Worm (Caenorhabditis elegans) whole organism, late embryonic: ENCODE data around the gene rom-1.

Experiments
- C08G9.2 ChIP-seq: sonication (generic microtip); optimal IDR thresholded peaks from 2 replicates; lab custom pipeline; 2016; ENCODE audit warnings: mild to moderate bottlenecking, missing genetic modification characterization, moderate library complexity, missing compliant biosample characterization
- C38D4.7 ChIP-seq: fragments of 200-800 bp; sonication (Bioruptor generic); optimal IDR thresholded peaks from 2 replicates; lab custom pipeline; 2018; ENCODE audit warnings: mild to moderate bottlenecking, missing genetic modification characterization, moderate library complexity, missing compliant biosample characterization
- F13H6.1 ChIP-seq: sonication (generic microtip); optimal IDR thresholded peaks from 2 replicates; lab custom pipeline; 2016; ENCODE audit warnings: missing genetic modification characterization, missing compliant biosample characterization
- K02D7.2 ChIP-seq: sonication (generic microtip); optimal IDR thresholded peaks from 2 replicates; lab custom pipeline; 2017; ENCODE audit warnings: mild to moderate bottlenecking, missing genetic modification characterization, missing compliant biosample characterization
- K09A11.1 ChIP-seq: sonication (generic microtip); optimal IDR thresholded peaks from 2 replicates; lab custom pipeline; 2017; ENCODE audit warnings: antibody characterized with exemption, mild to moderate bottlenecking, missing genetic modification characterization, missing compliant biosample characterization; ENCODE audit not compliant: insufficient read depth
- T23F11.4 ChIP-seq: fragments of 200-800 bp; sonication (Bioruptor generic); optimal IDR thresholded peaks from 2 replicates; lab custom pipeline; 2018; ENCODE audit warnings: mild to moderate bottlenecking, missing genetic modification characterization, missing compliant biosample characterization
- ahr-1 ChIP-seq: sonication (generic microtip); optimal IDR thresholded peaks from 2 replicates; lab custom pipeline; 2016; ENCODE audit warnings: missing genetic modification characterization, missing compliant biosample characterization
- ama-1 ChIP-seq: fragments of 150-350 bp; optimal IDR thresholded peaks from 2 replicates; lab custom pipeline; 2014
- ceh-2 ChIP-seq: sonication (generic microtip); optimal IDR thresholded peaks from 2 replicates; lab custom pipeline; 2016; ENCODE audit warnings: missing genotype, missing genetic modification characterization, missing compliant biosample characterization
- ceh-22 ChIP-seq: sonication (generic microtip); optimal IDR thresholded peaks from 2 replicates; lab custom pipeline; 2017; ENCODE audit warnings: missing biosample characterization, missing genetic modification characterization
- ceh-24 ChIP-seq: sonication (generic microtip); optimal IDR thresholded peaks from 2 replicates; lab custom pipeline; 2016; ENCODE audit warnings: mild to moderate bottlenecking, missing genetic modification characterization, missing compliant biosample characterization
- ceh-31 ChIP-seq: sonication (generic microtip); optimal IDR thresholded peaks from 2 replicates; lab custom pipeline; 2016; ENCODE audit warnings: missing genetic modification characterization, missing compliant biosample characterization
- ceh-45 ChIP-seq: fragments of 200-800 bp; sonication (Bioruptor generic); IDR thresholded peaks from 2 replicates; pipeline ENCODE4 v1.3.6; 2022; ENCODE audit warnings: missing genetic modification reagents, missing genetic modification characterization, missing compliant biosample characterization
- che-1 ChIP-seq: sonication (generic microtip); optimal IDR thresholded peaks from 2 replicates; lab custom pipeline; 2016; ENCODE audit warnings: mild to moderate bottlenecking, missing genetic modification characterization, missing compliant biosample characterization
- dmd-4 ChIP-seq: sonication (generic microtip); optimal IDR thresholded peaks from 2 replicates; lab custom pipeline; 2016; ENCODE audit warnings: borderline replicate concordance, missing genetic modification characterization, missing compliant biosample characterization
- elt-4 ChIP-seq: sonication (generic microtip); optimal IDR thresholded peaks from 2 replicates; lab custom pipeline; 2016; ENCODE audit warnings: missing genetic modification characterization, missing compliant biosample characterization
- ets-4 ChIP-seq: sonication (generic microtip); optimal IDR thresholded peaks from 2 replicates; lab custom pipeline; 2016; ENCODE audit warnings: missing genetic modification characterization, missing compliant biosample characterization
- eyg-1 ChIP-seq: sonication (generic microtip); optimal IDR thresholded peaks from 2 replicates; lab custom pipeline; 2016; ENCODE audit warnings: missing genotype, missing genetic modification characterization, missing compliant biosample characterization
- fax-1 ChIP-seq: sonication (generic microtip); optimal IDR thresholded peaks from 2 replicates; lab custom pipeline; 2016; ENCODE audit warnings: missing genotype, missing genetic modification characterization, missing compliant biosample characterization
- hlh-6 ChIP-seq: sonication (generic microtip); optimal IDR thresholded peaks from 2 replicates; lab custom pipeline; 2016; ENCODE audit warnings: missing genotype, missing genetic modification characterization, missing compliant biosample characterization
- lim-6 ChIP-seq: sonication (generic microtip); optimal IDR thresholded peaks from 2 replicates; lab custom pipeline; 2016; ENCODE audit warnings: missing genetic modification characterization, missing compliant biosample characterization
- lin-11 ChIP-seq: fragments of 200-800 bp; sonication (Bioruptor generic); optimal IDR thresholded peaks from 2 replicates; lab custom pipeline; 2018; ENCODE audit warnings: mild to moderate bottlenecking, missing genetic modification characterization, missing compliant biosample characterization
- nfya-1 ChIP-seq: sonication (generic microtip); optimal IDR thresholded peaks from 2 replicates; lab custom pipeline; 2017; ENCODE audit warnings: missing genetic modification characterization, mild to moderate bottlenecking, missing compliant biosample characterization, antibody characterized with exemption, moderate library complexity
- odd-2 ChIP-seq: sonication (generic microtip); optimal IDR thresholded peaks from 2 replicates; lab custom pipeline; 2017; ENCODE audit warnings: antibody characterized with exemption, mild to moderate bottlenecking, missing genetic modification characterization, missing compliant biosample characterization
- pax-1 ChIP-seq: fragments of 150-350 bp; optimal IDR thresholded peaks from 2 replicates; lab custom pipeline; 2014; ENCODE audit warnings: missing biosample characterization, missing genetic modification characterization
- pha-2 ChIP-seq: sonication (generic microtip); optimal IDR thresholded peaks from 2 replicates; lab custom pipeline; 2017; ENCODE audit warnings: mild to moderate bottlenecking, missing genetic modification characterization, missing compliant biosample characterization
- pqm-1 ChIP-seq: sonication (generic microtip); optimal IDR thresholded peaks from 2 replicates; lab custom pipeline; 2016; ENCODE audit warnings: missing genetic modification characterization, missing compliant biosample characterization
- ref-2 ChIP-seq: sonication (generic microtip); optimal IDR thresholded peaks from 2 replicates; lab custom pipeline; 2016; ENCODE audit warnings: missing genetic modification characterization, missing compliant biosample characterization
- rnt-1 ChIP-seq: sonication (generic microtip); optimal IDR thresholded peaks from 2 replicates; lab custom pipeline; 2016; ENCODE audit warnings: missing genetic modification characterization, missing compliant biosample characterization
- sdc-2 ChIP-seq: sonication (generic microtip); optimal IDR thresholded peaks from 2 replicates; lab custom pipeline; 2016; ENCODE audit warnings: missing genotype, missing genetic modification characterization, missing compliant biosample characterization
- syd-9 ChIP-seq: sonication (generic microtip); optimal IDR thresholded peaks from 2 replicates; lab custom pipeline; 2016; ENCODE audit warnings: mild to moderate bottlenecking, missing genetic modification characterization, moderate library complexity, missing compliant biosample characterization
- tbx-7 ChIP-seq: sonication (generic microtip); optimal IDR thresholded peaks from 2 replicates; lab custom pipeline; 2016; ENCODE audit warnings: missing genotype, missing genetic modification characterization, missing compliant biosample characterization
- unc-3 ChIP-seq, 2 experiments: fragments of 200-800 bp in 1 of 2; sonication (Bioruptor generic) in 1 of 2; sonication (generic microtip) in 1 of 2; conservative IDR thresholded peaks in 1 of 2; optimal IDR thresholded peaks in 1 of 2; 2 replicates each; pipeline versions ENCODE4 v1.3.6 to Lab custom; 2016 to 2022; ENCODE audit warnings: missing compliant biosample characterization in 2 of 2, missing genetic modification characterization in 2 of 2, missing genetic modification reagents in 1 of 2
- unc-86 ChIP-seq: sonication (generic microtip); optimal IDR thresholded peaks from 2 replicates; lab custom pipeline; 2016; ENCODE audit warnings: missing genetic modification characterization, missing compliant biosample characterization
- zip-5 ChIP-seq: sonication (generic microtip); optimal IDR thresholded peaks from 2 replicates; lab custom pipeline; 2016; ENCODE audit warnings: missing genetic modification characterization, missing compliant biosample characterization

Gene rom-1

ce11 chrIII:4890997-4891396, 16.0 kb upstream of the rom-1 start, which contains the start of gene F26F4.5 (continued):
- TF ChIP-seq C38D4.7 (GFP tag; lab: Kevin White, UChicago) (no peak), nfya-1 (tag; lab: Kevin White, UChicago) (no peak)

- TF ChIP-seq tbx-7 = no peak
- no peak for TF ChIP-seq elt-4 (tag; lab: Kevin White, UChicago)
- no peak for TF ChIP-seq eyg-1
- no peak for TF ChIP-seq ceh-24 (tag; lab: Kevin White, UChicago)
- TF ChIP-seq syd-9 (tag; lab: Kevin White, UChicago) = no peak
- TF ChIP-seq K02D7.2 = no peak
- no peak for TF ChIP-seq odd-2 (tag; lab: Kevin White, UChicago)
- no peak for TF ChIP-seq zip-5
- no peak for TF ChIP-seq C08G9.2
- no peak for TF ChIP-seq pha-2 (tag; lab: Kevin White, UChicago)
- TF ChIP-seq rnt-1 = no peak
- no peak for TF ChIP-seq ama-1 (lab: Kevin White, UChicago)
- TF ChIP-seq sdc-2 (tag; lab: Kevin White, UChicago) = no peak
Observed at ce11 chrIII:4893540-4893939, 13.5 kb upstream of the rom-1 start, which contains the start of gene F26F4.6. Gene F26F4.6 (minus strand): TSS chrIII:4893640.

DNA sequence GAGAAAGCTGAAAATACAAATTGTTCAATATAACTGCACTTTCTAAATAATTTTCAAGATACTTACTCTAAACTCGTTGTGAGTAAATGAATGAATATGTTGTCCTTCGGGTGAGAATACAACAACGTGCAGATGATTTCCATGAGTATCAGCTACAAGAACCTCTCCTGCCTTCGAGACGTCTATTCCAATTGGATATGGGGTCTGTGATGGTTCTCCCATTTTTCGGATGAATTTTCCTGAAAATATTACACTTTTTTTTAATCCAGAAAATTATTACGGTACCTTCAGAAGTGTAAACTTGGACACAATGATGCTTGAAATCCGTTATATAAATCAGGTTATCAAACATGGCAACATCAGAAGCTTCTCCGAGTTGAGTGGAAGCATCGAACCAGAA, 11.7 kb upstream of the rom-1 start:
- TF ChIP-seq ceh-2 (tag; lab: Kevin White, UChicago) (no peak), ref-2 (tag; lab: Kevin White, UChicago) (no peak), hlh-6 (tag; lab: Kevin White, UChicago) (no peak), pax-1 (tag; lab: Kevin White, UChicago) (no peak), ahr-1 (tag; lab: Kevin White, UChicago) (no peak), fax-1 (tag; lab: Kevin White, UChicago) (no peak), pqm-1 (tag; lab: Kevin White, UChicago) (no peak), unc-86 (tag; lab: Kevin White, UChicago) (no peak), unc-3 (GFP tag; conservative IDR thresholded peaks at IDR 0.05; lab: Robert Waterston, UW) (no peak), unc-3 (tag; optimal IDR thresholded peaks at IDR 0.05; lab: Kevin White, UChicago) (no peak), T23F11.4 (GFP tag; lab: Kevin White, UChicago) (no peak), ets-4 (no peak)

ce11 chrIII:4899035-4899578, 7.9 kb upstream of the rom-1 start, which contains the start of gene nhl-2:
Gene nhl-2 (minus strand): TSS chrIII:4899085.
- no peak for TF ChIP-seq lin-11 (tag; lab: Kevin White, UChicago)
- no peak for TF ChIP-seq dmd-4 (tag; lab: Kevin White, UChicago)
- TF ChIP-seq ceh-45 = no peak
- TF ChIP-seq K09A11.1 (tag; lab: Kevin White, UChicago) = no peak
- TF ChIP-seq sdc-2 (tag; lab: Kevin White, UChicago) = no peak
- no peak for TF ChIP-seq ahr-1 (tag; lab: Kevin White, UChicago)
- TF ChIP-seq ceh-2 (tag; lab: Kevin White, UChicago) = no peak
- TF ChIP-seq F13H6.1 (tag; lab: Kevin White, UChicago) = no peak
- TF ChIP-seq ceh-24 (tag; lab: Kevin White, UChicago) = no peak
- no peak for TF ChIP-seq lim-6 (tag; lab: Kevin White, UChicago)
- TF ChIP-seq ceh-22 (tag; lab: Kevin White, UChicago) = no peak
- TF ChIP-seq che-1 = no peak
- TF ChIP-seq K02D7.2 = no peak
- no peak for TF ChIP-seq elt-4 (tag; lab: Kevin White, UChicago)
- no peak for TF ChIP-seq ceh-31 (tag; lab: Kevin White, UChicago)
- no peak for TF ChIP-seq eyg-1
- TF ChIP-seq ets-4 = no peak
